Fruit fly (Drosophila melanogaster): ENCODE results near the gene olf413.

The olf413 gene

dm6 chr3L:22192214-22192924 lies 56.5 kb downstream of the olf413 start (continued):
- no peak for TF ChIP-seq sc (optimal IDR thresholded peaks at IDR 0.05)
- TF ChIP-seq sc (GFP tag; optimal IDR thresholded peaks at IDR 0.05), result no peak
- no peak for TF ChIP-seq CG3995 (GFP tag; optimal IDR thresholded peaks at IDR 0.05)
- TF ChIP-seq Asciz (GFP tag; optimal IDR thresholded peaks at IDR 0.05), result peak; percentile 6
- peak; percentile 16; the same call in 1 of the 2 replicates for TF ChIP-seq Xrp1 (GFP tag; IDR thresholded peaks at IDR 0.05)
- TF ChIP-seq tgo (GFP tag; IDR thresholded peaks at IDR 0.05), result no peak
- no peak for TF ChIP-seq NFAT (GFP tag; IDR thresholded peaks at IDR 0.05)
- no peak for TF ChIP-seq mirr (GFP tag; optimal IDR thresholded peaks at IDR 0.05)
- TF ChIP-seq phol (tag; optimal IDR thresholded peaks at IDR 0.05), result peak; percentile 31
- no peak for TF ChIP-seq croc (GFP tag; conservative IDR thresholded peaks at IDR 0.05)
- no peak for TF ChIP-seq mam (GFP tag; optimal IDR thresholded peaks at IDR 0.05)
- TF ChIP-seq CG8290 (GFP tag; optimal IDR thresholded peaks at IDR 0.05), result no peak
- TF ChIP-seq CG8290 (tag; optimal IDR thresholded peaks at IDR 0.05), result no peak
- TF ChIP-seq CG7357 (GFP tag; IDR thresholded peaks at IDR 0.05), result no peak
- TF ChIP-seq CG13296 (GFP tag; optimal IDR thresholded peaks at IDR 0.05), result no peak
- no peak for TF ChIP-seq CG3163 (GFP tag; optimal IDR thresholded peaks at IDR 0.05)
- no peak for TF ChIP-seq pfk (GFP tag; optimal IDR thresholded peaks at IDR 0.05)
- no peak for TF ChIP-seq CG4617 (GFP tag; optimal IDR thresholded peaks at IDR 0.05; ENCODE audit: borderline replicate concordance)
- no peak for TF ChIP-seq CG18599 (GFP tag; optimal IDR thresholded peaks at IDR 0.05)
- TF ChIP-seq CG3838 (GFP tag; optimal IDR thresholded peaks at IDR 0.05), result no peak
- no peak for TF ChIP-seq pan (optimal IDR thresholded peaks at IDR 0.05)
- no peak for TF ChIP-seq pan (GFP tag; optimal IDR thresholded peaks at IDR 0.05 in 1 of 2, IDR thresholded peaks at IDR 0.05 in 1 of 2)
- no peak for TF ChIP-seq insv (GFP tag; optimal IDR thresholded peaks at IDR 0.05)
- TF ChIP-seq CG8359 (GFP tag; optimal IDR thresholded peaks at IDR 0.05; ENCODE audit: borderline replicate concordance), result no peak
- TF ChIP-seq Xbp1 (GFP tag; optimal IDR thresholded peaks at IDR 0.05), result no peak
- no peak for TF ChIP-seq Meics (GFP tag; optimal IDR thresholded peaks at IDR 0.05)
- no peak for TF ChIP-seq H2.0 (GFP tag; IDR thresholded peaks at IDR 0.05)
- no peak for TF ChIP-seq CG10366 (GFP tag; IDR thresholded peaks at IDR 0.05)
- no peak for TF ChIP-seq CG10321 (GFP tag; IDR thresholded peaks at IDR 0.05)
- TF ChIP-seq hb (GFP tag; IDR thresholded peaks at IDR 0.05; ENCODE audit: partially characterized antibody), result no peak
- TF ChIP-seq gsb-n (tag; optimal IDR thresholded peaks at IDR 0.05), result peak; percentile 0
- no peak for TF ChIP-seq ham (GFP tag; IDR thresholded peaks at IDR 0.05)
- peak; percentile 87 for TF ChIP-seq CG18476 (GFP tag; optimal IDR thresholded peaks at IDR 0.05)
- TF ChIP-seq CG10979 (tag; optimal IDR thresholded peaks at IDR 0.05), result peak; percentile 40
- TF ChIP-seq gem (tag; optimal IDR thresholded peaks at IDR 0.05), result peak; percentile 36
- no peak for TF ChIP-seq E2f1 (GFP tag; IDR thresholded peaks at IDR 0.05)
- no peak for TF ChIP-seq CG8281 (tag; optimal IDR thresholded peaks at IDR 0.05)
- peak; percentile 17 for TF ChIP-seq nmo (GFP tag; optimal IDR thresholded peaks at IDR 0.05)
- no peak for TF ChIP-seq CG17612 (GFP tag; IDR thresholded peaks at IDR 0.05)
- TF ChIP-seq CG1603 (tag; optimal IDR thresholded peaks at IDR 0.05), result no peak
- TF ChIP-seq Kr (GFP tag; optimal IDR thresholded peaks at IDR 0.05), result no peak
- peak; percentile 2 for TF ChIP-seq CG11504 (tag; optimal IDR thresholded peaks at IDR 0.05)
- peak; percentile 57; the same call in 2 of the 3 replicates for TF ChIP-seq sr (GFP tag; IDR thresholded peaks at IDR 0.05)
- no peak for TF ChIP-seq zfh2 (GFP tag; optimal IDR thresholded peaks at IDR 0.05)
- TF ChIP-seq Stat92E (GFP tag; optimal IDR thresholded peaks at IDR 0.05), result no peak
- TF ChIP-seq sens (GFP tag), result peak; percentile 12
- no peak for TF ChIP-seq en (GFP tag; optimal IDR thresholded peaks at IDR 0.05)
- TF ChIP-seq CG42726 (GFP tag; IDR thresholded peaks at IDR 0.05; ENCODE audit: partially characterized antibody), result no peak
- TF ChIP-seq CG2116 (GFP tag; optimal IDR thresholded peaks at IDR 0.05), result no peak
- no peak for TF ChIP-seq YL-1 (GFP tag; optimal IDR thresholded peaks at IDR 0.05)
- no peak for TF ChIP-seq ATbp (GFP tag; optimal IDR thresholded peaks at IDR 0.05)
